Worm (Caenorhabditis elegans) whole organism, young adult: ENCODE results near the gene kcc-3.

Experiments
- B0019.2 ChIP-seq: fragments of 200-800 bp; sonication (Bioruptor generic); conservative IDR thresholded peaks from 2 replicates; pipeline ENCODE4 v1.3.6; 2022; ENCODE audit warnings: missing genetic modification reagents, missing genetic modification characterization, missing compliant biosample characterization
- B0336.3 ChIP-seq: fragments of 200-800 bp; sonication (Bioruptor generic); IDR thresholded peaks from 2 replicates; pipeline ENCODE4 v1.3.6; 2022; ENCODE audit warnings: missing genetic modification characterization, missing compliant biosample characterization
- C06A6.2 ChIP-seq: fragments of 200-800 bp; sonication (Bioruptor generic); conservative IDR thresholded peaks from 2 replicates; pipeline ENCODE4 v1.3.6; 2022; ENCODE audit warnings: missing genetic modification characterization, missing compliant biosample characterization
- D2030.7 ChIP-seq: fragments of 200-800 bp; sonication (Bioruptor generic); IDR thresholded peaks from 2 replicates; pipeline ENCODE4 v1.3.6; 2022; ENCODE audit warnings: missing genetic modification reagents, missing genetic modification characterization, missing compliant biosample characterization
- F23B12.7 ChIP-seq: sonication (generic microtip); optimal IDR thresholded peaks from 2 replicates; lab custom pipeline; 2017; ENCODE audit warnings: missing genetic modification characterization, mild to moderate bottlenecking, missing compliant biosample characterization, antibody characterized with exemption, moderate library complexity; ENCODE audit not compliant: insufficient read depth
- F55B11.4 ChIP-seq: sonication (generic microtip); optimal IDR thresholded peaks from 2 replicates; lab custom pipeline; 2016; ENCODE audit warnings: missing compliant biosample characterization, missing genetic modification characterization, borderline replicate concordance; ENCODE audit not compliant: insufficient read depth
- Y53F4B.3 ChIP-seq: fragments of 200-800 bp; sonication (Bioruptor generic); IDR thresholded peaks from 2 replicates; pipeline ENCODE4 v1.3.6; 2022; ENCODE audit warnings: missing genetic modification reagents, missing genetic modification characterization, missing compliant biosample characterization
- akir-1 ChIP-seq: fragments of 200-800 bp; sonication (Bioruptor generic); optimal IDR thresholded peaks from 2 replicates; lab custom pipeline; 2018; ENCODE audit warnings: mild to moderate bottlenecking, missing genetic modification characterization, moderate library complexity, missing compliant biosample characterization
- ama-1 ChIP-seq, 3 experiments: fragments of 150-350 bp in 1 of 3; sonication (generic microtip) in 2 of 3; optimal IDR thresholded peaks; 2 replicates each; lab custom pipeline; 2014 to 2018; ENCODE audit warnings: missing biosample characterization in 2 of 3, missing genetic modification characterization in 2 of 3, missing genetic modification reagents in 2 of 3
- aptf-2 ChIP-seq: fragments of 200-800 bp; sonication (Bioruptor generic); conservative IDR thresholded peaks from 2 replicates; pipeline ENCODE4 v1.3.6; 2022; ENCODE audit warnings: missing genetic modification reagents, missing genetic modification characterization, missing compliant biosample characterization
- attf-5 ChIP-seq: fragments of 200-800 bp; sonication (Bioruptor generic); optimal IDR thresholded peaks from 2 replicates; lab custom pipeline; 2018; ENCODE audit warnings: mild to moderate bottlenecking, missing genetic modification characterization, missing compliant biosample characterization
- bed-1 ChIP-seq: fragments of 200-800 bp; sonication (Bioruptor generic); IDR thresholded peaks from 2 replicates; pipeline ENCODE4 v1.3.6; 2022; ENCODE audit warnings: missing genetic modification reagents, missing genetic modification characterization, missing compliant biosample characterization
- cebp-1 ChIP-seq, 2 experiments: fragments of 200-800 bp in 1 of 2; sonication (Bioruptor generic) in 1 of 2; sonication (generic microtip) in 1 of 2; IDR thresholded peaks in 1 of 2; optimal IDR thresholded peaks in 1 of 2; 2 replicates each; pipeline versions ENCODE4 v1.3.6 to Lab custom; 2017 to 2022; ENCODE audit warnings: missing compliant biosample characterization in 2 of 2, missing genetic modification characterization in 2 of 2, mild to moderate bottlenecking in 1 of 2, missing genetic modification reagents in 1 of 2, moderate library complexity in 1 of 2
- ceh-100 ChIP-seq: fragments of 200-800 bp; sonication (Bioruptor generic); IDR thresholded peaks from 2 replicates; pipeline ENCODE4 v1.3.6; 2022; ENCODE audit warnings: missing genetic modification reagents, missing genetic modification characterization, missing compliant biosample characterization
- ceh-58 ChIP-seq: fragments of 200-800 bp; sonication (Bioruptor generic); IDR thresholded peaks from 2 replicates; pipeline ENCODE4 v1.3.6; 2022; ENCODE audit warnings: missing genetic modification characterization, missing compliant biosample characterization
- ceh-79 ChIP-seq: sonication (generic microtip); optimal IDR thresholded peaks from 2 replicates; lab custom pipeline; 2017; ENCODE audit warnings: mild to moderate bottlenecking, missing genetic modification characterization, missing compliant biosample characterization
- dox-1 ChIP-seq: fragments of 200-800 bp; sonication (Bioruptor generic); IDR thresholded peaks from 2 replicates; pipeline ENCODE4 v1.3.6; 2022; ENCODE audit warnings: missing genetic modification reagents, missing genetic modification characterization, missing compliant biosample characterization
- ekl-4 ChIP-seq: fragments of 200-800 bp; sonication (Bioruptor generic); IDR thresholded peaks from 2 replicates; pipeline ENCODE4 v1.3.6; 2022; ENCODE audit warnings: missing genetic modification reagents, missing genetic modification characterization, missing compliant biosample characterization
- gei-17 ChIP-seq: fragments of 200-800 bp; sonication (Bioruptor generic); optimal IDR thresholded peaks from 2 replicates; lab custom pipeline; 2018; ENCODE audit warnings: mild to moderate bottlenecking, missing genetic modification characterization, missing compliant biosample characterization
- him-1 ChIP-seq: sonication (generic microtip); optimal IDR thresholded peaks from 2 replicates; lab custom pipeline; 2016; ENCODE audit warnings: missing genotype, missing genetic modification reagents, missing genetic modification characterization, missing compliant biosample characterization
- hlh-26 ChIP-seq: fragments of 200-800 bp; sonication (Bioruptor generic); conservative IDR thresholded peaks from 2 replicates; pipeline ENCODE4 v1.3.6; 2022; ENCODE audit warnings: missing genetic modification reagents, missing genetic modification characterization, missing compliant biosample characterization
- hmg-1.2 ChIP-seq: fragments of 200-800 bp; sonication (Bioruptor generic); IDR thresholded peaks from 2 replicates; pipeline ENCODE4 v1.3.6; 2022; ENCODE audit warnings: missing genetic modification reagents, missing genetic modification characterization, missing compliant biosample characterization
- hmg-20 ChIP-seq: fragments of 200-800 bp; sonication (Bioruptor generic); IDR thresholded peaks from 2 replicates; pipeline ENCODE4 v1.3.6; 2022; ENCODE audit warnings: missing genetic modification reagents, missing genetic modification characterization, missing compliant biosample characterization
- hrde-1 ChIP-seq: sonication (generic microtip); optimal IDR thresholded peaks from 2 replicates; lab custom pipeline; 2016; ENCODE audit warnings: missing genetic modification characterization, mild to moderate bottlenecking, missing compliant biosample characterization, moderate library complexity, missing genotype, missing genetic modification reagents, borderline replicate concordance
- let-607 ChIP-seq, 2 experiments: fragments of 200-800 bp in 1 of 2; sonication (Bioruptor generic) in 1 of 2; sonication (generic microtip) in 1 of 2; optimal IDR thresholded peaks; 2 replicates each; lab custom pipeline; 2016 to 2018; ENCODE audit warnings: mild to moderate bottlenecking in 2 of 2, missing compliant biosample characterization in 2 of 2, missing genetic modification characterization in 2 of 2, moderate library complexity in 2 of 2, missing genotype in 1 of 2
- lin-40 ChIP-seq: sonication (generic microtip); optimal IDR thresholded peaks from 2 replicates; lab custom pipeline; 2016; ENCODE audit warnings: missing genetic modification characterization, mild to moderate bottlenecking, missing compliant biosample characterization, missing genotype, missing genetic modification reagents
- mes-4 ChIP-seq: sonication (generic microtip); optimal IDR thresholded peaks from 2 replicates; lab custom pipeline; 2016; ENCODE audit warnings: missing genotype, missing genetic modification characterization, missing compliant biosample characterization
- mxl-1 ChIP-seq: sonication (generic microtip); optimal IDR thresholded peaks from 2 replicates; lab custom pipeline; 2016; ENCODE audit warnings: missing genetic modification characterization, missing compliant biosample characterization
- nhr-120 ChIP-seq: fragments of 200-800 bp; sonication (Bioruptor generic); IDR thresholded peaks from 2 replicates; pipeline ENCODE4 v1.3.6; 2022; ENCODE audit warnings: missing genetic modification characterization, missing compliant biosample characterization
- nhr-80 ChIP-seq: sonication (generic microtip); optimal IDR thresholded peaks from 2 replicates; lab custom pipeline; 2016; ENCODE audit warnings: missing genetic modification characterization, missing compliant biosample characterization
- snpc-4 ChIP-seq, 5 experiments: fragments of 150-350 bp in 1 of 5; sonication (generic microtip) in 4 of 5; optimal IDR thresholded peaks; 2 replicates each; lab custom pipeline; 2014 to 2018; ENCODE audit warnings: missing genetic modification characterization in 5 of 5, missing biosample characterization in 3 of 5, antibody characterized with exemption in 2 of 5, mild to moderate bottlenecking in 2 of 5, missing compliant biosample characterization in 2 of 5, missing genotype in 2 of 5, moderate library complexity in 2 of 5, missing genetic modification reagents in 1 of 5
- somi-1 ChIP-seq: fragments of 200-800 bp; sonication (Bioruptor generic); optimal IDR thresholded peaks from 2 replicates; lab custom pipeline; 2018; ENCODE audit warnings: mild to moderate bottlenecking, missing genetic modification characterization, missing compliant biosample characterization
- tbp1 ChIP-seq: fragments of 200-800 bp; sonication (Bioruptor generic); optimal IDR thresholded peaks from 2 replicates; lab custom pipeline; 2018; ENCODE audit warnings: mild to moderate bottlenecking, missing genetic modification characterization, missing compliant biosample characterization
- unc-130 ChIP-seq: sonication (generic microtip); optimal IDR thresholded peaks from 2 replicates; lab custom pipeline; 2016; ENCODE audit warnings: missing genetic modification reagents, missing genetic modification characterization, missing compliant biosample characterization
- ztf-22 ChIP-seq: fragments of 200-800 bp; sonication (Bioruptor generic); optimal IDR thresholded peaks from 2 replicates; lab custom pipeline; 2018; ENCODE audit warnings: mild to moderate bottlenecking, missing genetic modification characterization, moderate library complexity, missing compliant biosample characterization
- ztf-25 ChIP-seq: fragments of 200-800 bp; sonication (Bioruptor generic); IDR thresholded peaks from 2 replicates; pipeline ENCODE4 v1.3.6; 2022; ENCODE audit warnings: missing genetic modification reagents, missing genetic modification characterization, missing compliant biosample characterization
- ztf-26 ChIP-seq: sonication (generic microtip); optimal IDR thresholded peaks from 2 replicates; lab custom pipeline; 2017; ENCODE audit warnings: missing genetic modification characterization, missing compliant biosample characterization

kcc-3 gene

ce11 chrII:7432327-7432726, 1.8 kb downstream of the kcc-3 start, which contains the start of gene srd-54:
TSS of gene srd-54 (plus strand) at chrII:7432627.
- TF ChIP-seq ekl-4 (GFP tag; lab: Robert Waterston, UW) (no peak), aptf-2 (no peak), ceh-79 (tag; lab: Kevin White, UChicago) (no peak), hmg-1.2 (GFP tag; lab: Robert Waterston, UW) (no peak), ztf-22 (GFP tag; lab: Kevin White, UChicago) (no peak), mes-4 (tag; lab: Kevin White, UChicago) (no peak), F55B11.4 (tag; lab: Kevin White, UChicago) (no peak), gei-17 (GFP tag; lab: Kevin White, UChicago) (no peak), ztf-26 (tag; lab: Kevin White, UChicago) (no peak), ztf-25 (GFP tag; lab: Robert Waterston, UW) (no peak), snpc-4 (GFP tag; optimal IDR thresholded peaks at IDR 0.05; lab: Kevin White, UChicago) (no peak), snpc-4 (tag; optimal IDR thresholded peaks at IDR 0.05; lab: Kevin White, UChicago) (no peak), lin-40 (tag; lab: Kevin White, UChicago) (no peak), hmg-20 (GFP tag; lab: Robert Waterston, UW) (no peak), B0019.2 (GFP tag; lab: Robert Waterston, UW) (no peak), hlh-26 (GFP tag; lab: Robert Waterston, UW) (no peak), attf-5 (GFP tag; lab: Kevin White, UChicago) (no peak), unc-130 (no peak), mxl-1 (no peak), dox-1 (GFP tag; lab: Robert Waterston, UW) (no peak), akir-1 (no peak)

ce11 chrII:7420796-7421386, 13.2 kb downstream of the kcc-3 start:
- no peak for TF ChIP-seq tbp1 (GFP tag; lab: Kevin White, UChicago)
- peak; percentile 23 for TF ChIP-seq nhr-80
- TF ChIP-seq ama-1 (optimal IDR thresholded peaks at IDR 0.05; lab: Kevin White, UChicago) = no peak
- no peak for TF ChIP-seq ama-1 (GFP tag; optimal IDR thresholded peaks at IDR 0.05; lab: Kevin White, UChicago)
- TF ChIP-seq cebp-1 (GFP tag; IDR thresholded peaks at IDR 0.05; lab: Robert Waterston, UW) = peak; percentile 56
- no peak for TF ChIP-seq cebp-1 (tag; optimal IDR thresholded peaks at IDR 0.05; lab: Kevin White, UChicago)
- no peak for TF ChIP-seq C06A6.2 (GFP tag; lab: Robert Waterston, UW)
- TF ChIP-seq ztf-25 (GFP tag; lab: Robert Waterston, UW) = no peak
- TF ChIP-seq F55B11.4 (tag; lab: Kevin White, UChicago) = no peak
- no peak for TF ChIP-seq hrde-1 (tag; lab: Kevin White, UChicago)
- no peak for TF ChIP-seq snpc-4 (GFP tag; optimal IDR thresholded peaks at IDR 0.05; lab: Kevin White, UChicago)
- no peak for TF ChIP-seq snpc-4 (tag; optimal IDR thresholded peaks at IDR 0.05; lab: Kevin White, UChicago)

ce11 chrII:7420157-7420556, 13.9 kb downstream of the kcc-3 start:
- no peak for TF ChIP-seq F23B12.7 (tag; lab: Kevin White, UChicago)
- TF ChIP-seq nhr-120 (GFP tag; lab: Robert Waterston, UW) = no peak
- no peak for TF ChIP-seq B0336.3 (GFP tag; lab: Robert Waterston, UW)
- no peak for TF ChIP-seq let-607 (tag; optimal IDR thresholded peaks at IDR 0.05; lab: Kevin White, UChicago)
- TF ChIP-seq D2030.7 (GFP tag; lab: Robert Waterston, UW) = no peak
- TF ChIP-seq ceh-100 (GFP tag; lab: Robert Waterston, UW) = no peak
- no peak for TF ChIP-seq C06A6.2 (GFP tag; lab: Robert Waterston, UW)
- TF ChIP-seq bed-1 (GFP tag; lab: Robert Waterston, UW) = no peak
- no peak for TF ChIP-seq somi-1 (GFP tag; lab: Kevin White, UChicago)
- no peak for TF ChIP-seq hrde-1 (tag; lab: Kevin White, UChicago)
- TF ChIP-seq Y53F4B.3 (GFP tag; lab: Robert Waterston, UW) = no peak
- no peak for TF ChIP-seq ceh-58 (GFP tag; lab: Robert Waterston, UW)
- no peak for TF ChIP-seq him-1 (tag; lab: Kevin White, UChicago)
